Comparison of ENCODE assay signal across 1 fruit fly cellular context in the genomic region with DNA sequence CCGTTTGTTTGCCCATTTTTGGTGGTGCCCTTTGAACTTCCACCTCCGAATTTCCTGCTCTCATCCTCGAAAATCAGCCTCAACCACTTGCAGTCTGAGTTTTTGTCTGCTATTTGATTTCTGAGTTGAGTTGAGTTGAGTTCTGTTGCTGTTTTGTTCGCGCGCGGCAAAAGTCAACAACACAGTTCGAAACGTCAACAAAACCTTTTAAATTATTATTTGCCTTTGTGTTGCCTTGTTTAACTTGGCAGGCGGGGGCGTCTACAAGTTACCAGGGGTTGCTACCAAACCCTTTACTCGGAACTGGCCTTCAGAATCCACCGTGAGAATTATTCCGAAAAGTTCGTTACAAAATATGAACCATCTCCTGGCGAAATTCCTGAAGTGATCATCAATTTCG.
TF ChIP-seq lines count a peak whose summit lies in the region.

No protein-coding gene starts in this region.

TF ChIP-seq in whole organism, embryonic, 481 proteins besides CTCF, POLR2A, EP300 and RAD21 (continued from another document):
- TF ChIP-seq Fer3 (tag; optimal IDR thresholded peaks at IDR 0.05; lab: Kevin White, UChicago) (no peak), caup (GFP tag; optimal IDR thresholded peaks at IDR 0.05; lab: Kevin White, UChicago; ENCODE audit: severe bottlenecking) (peak; percentile 3), tll (GFP tag; optimal IDR thresholded peaks at IDR 0.05; lab: Kevin White, UChicago) (peak in 1 of 2 experiments; percentile 25)
